Worm (Caenorhabditis elegans) whole organism, late embryonic: Measurements from ENCODE around the gene fah-1.

Experiments used
- C08G9.2 ChIP-seq: sonication (generic microtip); optimal IDR thresholded peaks from 2 replicates; lab custom pipeline; 2016; ENCODE audit warnings: mild to moderate bottlenecking, missing genetic modification characterization, moderate library complexity, missing compliant biosample characterization
- ceh-18 ChIP-seq: sonication (generic microtip); optimal IDR thresholded peaks from 2 replicates; lab custom pipeline; 2016; ENCODE audit warnings: missing genetic modification characterization, missing compliant biosample characterization
- ceh-22 ChIP-seq: sonication (generic microtip); optimal IDR thresholded peaks from 2 replicates; lab custom pipeline; 2017; ENCODE audit warnings: missing biosample characterization, missing genetic modification characterization
- ceh-45 ChIP-seq: fragments of 200-800 bp; sonication (Bioruptor generic); IDR thresholded peaks from 2 replicates; pipeline ENCODE4 v1.3.6; 2022; ENCODE audit warnings: missing genetic modification reagents, missing genetic modification characterization, missing compliant biosample characterization
- dmd-4 ChIP-seq: sonication (generic microtip); optimal IDR thresholded peaks from 2 replicates; lab custom pipeline; 2016; ENCODE audit warnings: borderline replicate concordance, missing genetic modification characterization, missing compliant biosample characterization
- ets-4 ChIP-seq: sonication (generic microtip); optimal IDR thresholded peaks from 2 replicates; lab custom pipeline; 2016; ENCODE audit warnings: missing genetic modification characterization, missing compliant biosample characterization
- eyg-1 ChIP-seq: sonication (generic microtip); optimal IDR thresholded peaks from 2 replicates; lab custom pipeline; 2016; ENCODE audit warnings: missing genotype, missing genetic modification characterization, missing compliant biosample characterization
- fkh-10 ChIP-seq: fragments of 150-350 bp; optimal IDR thresholded peaks from 2 replicates; lab custom pipeline; 2014; ENCODE audit warnings: missing biosample characterization, missing genetic modification reagents, missing genetic modification characterization
- gmeb-2 ChIP-seq: sonication (generic microtip); optimal IDR thresholded peaks from 2 replicates; lab custom pipeline; 2016; ENCODE audit warnings: missing genetic modification characterization, inconsistent platforms, missing compliant biosample characterization
- hlh-13 ChIP-seq: fragments of 200-800 bp; sonication (Bioruptor generic); optimal IDR thresholded peaks from 2 replicates; lab custom pipeline; 2018; ENCODE audit warnings: mild to moderate bottlenecking, missing genetic modification characterization, missing compliant biosample characterization
- hlh-30 ChIP-seq: sonication (generic microtip); optimal IDR thresholded peaks from 2 replicates; lab custom pipeline; 2017; ENCODE audit warnings: antibody characterized with exemption, missing genetic modification characterization, missing compliant biosample characterization; ENCODE audit not compliant: insufficient read depth
- mec-3 ChIP-seq: sonication (generic microtip); optimal IDR thresholded peaks from 2 replicates; lab custom pipeline; 2016; ENCODE audit warnings: borderline replicate concordance, missing genetic modification characterization, missing compliant biosample characterization
- nhr-232 ChIP-seq: sonication (generic microtip); optimal IDR thresholded peaks from 2 replicates; lab custom pipeline; 2016; ENCODE audit warnings: missing genetic modification characterization, missing compliant biosample characterization
- rnt-1 ChIP-seq: sonication (generic microtip); optimal IDR thresholded peaks from 2 replicates; lab custom pipeline; 2016; ENCODE audit warnings: missing genetic modification characterization, missing compliant biosample characterization

The fah-1 gene

DNA sequence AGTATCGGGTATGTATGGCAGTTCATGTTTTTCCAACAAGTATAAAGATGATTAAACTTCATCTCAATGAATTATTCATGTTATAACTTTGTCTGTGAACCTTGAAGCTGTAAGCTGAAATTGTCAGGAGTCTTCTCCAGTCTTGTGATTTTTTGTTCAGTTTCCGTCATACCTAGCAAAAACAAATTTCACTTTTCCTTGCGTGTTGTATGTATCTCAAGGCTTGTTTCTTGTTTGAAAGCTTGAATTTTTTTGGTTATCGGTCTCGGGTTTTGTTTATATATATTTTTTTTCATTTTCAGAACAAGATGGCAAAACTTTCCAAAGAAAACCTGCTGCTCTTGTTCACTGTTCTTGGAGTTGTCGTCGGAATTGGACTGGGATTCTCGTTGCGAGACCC lies 45.6 kb downstream of the fah-1 start, which contains the start of gene glt-4:
Gene glt-4, plus strand, starts transcription at position 301 of the 400 bp plus-strand sequence.
- TF ChIP-seq fkh-10 (GFP tag; lab: Kevin White, UChicago) (no peak), hlh-30 (tag; lab: Kevin White, UChicago) (no peak), nhr-232 (tag; lab: Kevin White, UChicago) (no peak), dmd-4 (tag; lab: Kevin White, UChicago) (no peak)

DNA sequence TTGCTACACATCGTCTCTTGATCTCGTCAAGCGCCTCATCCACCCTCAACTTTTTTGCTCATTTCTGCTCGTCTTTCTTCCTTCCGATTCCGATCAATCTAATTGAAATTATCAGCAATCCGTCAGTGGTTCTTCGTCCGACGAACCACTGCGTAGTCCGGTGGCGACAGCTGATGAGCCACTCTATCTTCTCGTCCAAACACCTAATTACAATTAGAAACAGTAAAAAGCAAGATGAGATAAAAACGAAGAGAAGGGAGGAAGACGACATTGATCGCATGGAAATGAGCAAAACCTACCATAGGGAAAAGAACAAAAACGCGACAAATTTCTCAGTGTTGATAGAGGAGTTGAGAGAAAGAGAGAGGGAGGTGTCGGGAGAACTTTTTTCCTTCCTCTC lies 49.3 kb downstream of the fah-1 start:
- TF ChIP-seq rnt-1 (tag; lab: Kevin White, UChicago) (peak; percentile 29), C08G9.2 (no peak), ceh-22 (tag; lab: Kevin White, UChicago) (no peak), mec-3 (tag; lab: Kevin White, UChicago) (no peak), ets-4 (no peak), hlh-13 (GFP tag; lab: Kevin White, UChicago) (no peak), gmeb-2 (tag; lab: Kevin White, UChicago) (no peak), eyg-1 (tag; lab: Kevin White, UChicago) (no peak), ceh-45 (GFP tag; lab: Robert Waterston, UW) (no peak), ceh-18 (peak; percentile 9)
